Fruit fly (Drosophila melanogaster) whole organism, embryonic: Measurements from ENCODE around the gene Hex-t2.
A peak's percentile ranks its signal among the peaks of the same experiment; 100 is the strongest.

Source experiments
- ATbp ChIP-seq: fragments of 200-800 bp; sonication (Bioruptor generic); optimal IDR thresholded peaks from 2 replicates; lab custom pipeline; 2017; ENCODE audit warnings: missing biosample characterization, mild to moderate bottlenecking, missing genetic modification characterization, missing genetic modification reagents
- Atf-2 ChIP-seq: fragments of 200-800 bp; sonication (Bioruptor generic); optimal IDR thresholded peaks from 2 replicates; lab custom pipeline; 2016; ENCODE audit warnings: missing biosample characterization, missing genetic modification characterization
- CG10366 ChIP-seq: fragments of 200-800 bp; sonication (Bioruptor generic); IDR thresholded peaks from 2 replicates; pipeline ENCODE4 v1.3.6; 2022; ENCODE audit warnings: missing biosample characterization, missing genetic modification characterization
- CG11723 ChIP-seq: fragments of 200-800 bp; sonication (Bioruptor generic); optimal IDR thresholded peaks from 2 replicates; lab custom pipeline; 2017; ENCODE audit warnings: missing biosample characterization, mild to moderate bottlenecking, missing genetic modification characterization
- CG12744 ChIP-seq: fragments of 200-800 bp; sonication (Bioruptor generic); optimal IDR thresholded peaks from 2 replicates; lab custom pipeline; 2016; ENCODE audit warnings: missing biosample characterization, missing genetic modification characterization
- CG13123 ChIP-seq: fragments of 200-800 bp; sonication (Bioruptor generic); optimal IDR thresholded peaks from 2 replicates; lab custom pipeline; 2016; ENCODE audit warnings: missing biosample characterization, missing genetic modification characterization
- CG14050 ChIP-seq: fragments of 200-800 bp; sonication (Bioruptor generic); IDR thresholded peaks from 3 replicates; pipeline ENCODE4 v1.3.6; 2022; ENCODE audit warnings: missing biosample characterization, missing genetic modification characterization
- CG1647 ChIP-seq: fragments of 200-800 bp; sonication (Bioruptor generic); optimal IDR thresholded peaks from 3 replicates; lab custom pipeline; 2016; ENCODE audit warnings: missing biosample characterization, missing genetic modification characterization
- CG17359 ChIP-seq: fragments of 200-800 bp; sonication (Bioruptor generic); optimal IDR thresholded peaks from 3 replicates; lab custom pipeline; 2018; ENCODE audit warnings: missing biosample characterization, mild to moderate bottlenecking, missing genetic modification characterization, moderate library complexity
- CG18262 ChIP-seq: fragments of 200-800 bp; optimal IDR thresholded peaks from 3 replicates; lab custom pipeline; 2019; ENCODE audit warnings: missing biosample characterization, mild to moderate bottlenecking, missing genetic modification characterization, moderate library complexity
- CG2129 ChIP-seq: fragments of 200-800 bp; sonication (Bioruptor generic); IDR thresholded peaks from 2 replicates; pipeline ENCODE4 v1.3.6; 2022; ENCODE audit warnings: missing biosample characterization, missing genetic modification characterization; ENCODE audit not compliant: partially characterized antibody
- CG2202 ChIP-seq: fragments of 200-800 bp; sonication (Bioruptor generic); optimal IDR thresholded peaks from 2 replicates; lab custom pipeline; 2018; ENCODE audit warnings: missing biosample characterization, mild to moderate bottlenecking, missing genetic modification characterization
- CG2678 ChIP-seq: fragments of 200-800 bp; sonication (Bioruptor generic); optimal IDR thresholded peaks from 3 replicates; lab custom pipeline; 2019; ENCODE audit warnings: missing biosample characterization, mild to moderate bottlenecking, missing genetic modification characterization, moderate library complexity
- CG2712 ChIP-seq: fragments of 200-800 bp; optimal IDR thresholded peaks from 3 replicates; lab custom pipeline; 2019; ENCODE audit warnings: missing biosample characterization, mild to moderate bottlenecking, missing genetic modification characterization, moderate library complexity
- CG34224 ChIP-seq: fragments of 200-800 bp; sonication (Bioruptor generic); IDR thresholded peaks from 3 replicates; pipeline ENCODE4 v1.3.6; 2022; ENCODE audit warnings: missing biosample characterization, missing genetic modification characterization; ENCODE audit not compliant: partially characterized antibody
- CG4360 ChIP-seq: fragments of 200-800 bp; sonication (Bioruptor generic); IDR thresholded peaks from 2 replicates; pipeline ENCODE4 v1.3.6; 2022; ENCODE audit warnings: missing biosample characterization, missing genetic modification characterization
- CG4854 ChIP-seq: fragments of 200-800 bp; sonication (Bioruptor generic); optimal IDR thresholded peaks from 2 replicates; lab custom pipeline; 2016; ENCODE audit warnings: missing biosample characterization, missing genetic modification characterization, inconsistent platforms
- CG5180 ChIP-seq: fragments of 200-800 bp; sonication (Bioruptor generic); optimal IDR thresholded peaks from 3 replicates; lab custom pipeline; 2017; ENCODE audit warnings: missing biosample characterization, missing genetic modification characterization, mild to moderate bottlenecking, moderate library complexity, missing genetic modification reagents
- CG6854 ChIP-seq: fragments of 200-800 bp; sonication (Bioruptor generic); optimal IDR thresholded peaks from 3 replicates; lab custom pipeline; 2017; ENCODE audit warnings: missing biosample characterization, mild to moderate bottlenecking, missing genetic modification characterization
- CG7745 ChIP-seq: fragments of 200-800 bp; sonication (Bioruptor generic); optimal IDR thresholded peaks from 2 replicates; lab custom pipeline; 2018; ENCODE audit warnings: missing biosample characterization, mild to moderate bottlenecking, missing genetic modification characterization, moderate library complexity
- CG9817 ChIP-seq: fragments of 200-800 bp; sonication (Bioruptor generic); optimal IDR thresholded peaks from 2 replicates; lab custom pipeline; 2018; ENCODE audit warnings: missing biosample characterization, mild to moderate bottlenecking, missing genetic modification characterization, moderate library complexity
- D ChIP-seq, 2 experiments: fragments of 200-800 bp in 1 of 2; fragments of >200 bp in 1 of 2; sonication (Bioruptor generic) in 1 of 2; optimal IDR thresholded peaks; 2 replicates in 1 of 2; 3 replicates in 1 of 2; lab custom pipeline; 2017; ENCODE audit warnings: mild to moderate bottlenecking in 1 of 2, missing biosample characterization in 1 of 2, missing genetic modification characterization in 1 of 2, missing genetic modification reagents in 1 of 2
- D19B ChIP-seq: fragments of 200-800 bp; sonication (Bioruptor generic); optimal IDR thresholded peaks from 2 replicates; lab custom pipeline; 2017; ENCODE audit warnings: missing biosample characterization, mild to moderate bottlenecking, missing genetic modification characterization
- Doc3 ChIP-seq: fragments of 200-800 bp; sonication (Bioruptor generic); IDR thresholded peaks from 3 replicates; pipeline ENCODE4 v1.3.6; 2022; ENCODE audit warnings: missing biosample characterization, missing genetic modification characterization; ENCODE audit not compliant: partially characterized antibody
- Elba2 ChIP-seq: fragments of 200-800 bp; sonication (Bioruptor generic); optimal IDR thresholded peaks from 3 replicates; lab custom pipeline; 2016; ENCODE audit warnings: missing biosample characterization, missing genetic modification characterization
- Fer1 ChIP-seq: fragments of 200-800 bp; sonication (Bioruptor generic); optimal IDR thresholded peaks from 2 replicates; lab custom pipeline; 2017; ENCODE audit warnings: missing biosample characterization, mild to moderate bottlenecking, missing genetic modification characterization
- HLH54F ChIP-seq: fragments of 200-800 bp; sonication (Bioruptor generic); optimal IDR thresholded peaks from 3 replicates; lab custom pipeline; 2016; ENCODE audit warnings: missing biosample characterization, missing genetic modification characterization
- Lim3 ChIP-seq: fragments of 200-800 bp; sonication (Bioruptor generic); IDR thresholded peaks from 2 replicates; pipeline ENCODE4 v1.3.6; 2022; ENCODE audit warnings: missing biosample characterization, missing genetic modification characterization
- Med ChIP-seq: fragments of 200-800 bp; sonication (Bioruptor generic); peaks from one replicate; lab custom pipeline; 2016; ENCODE audit warnings: missing biosample characterization, missing genetic modification characterization, mild to moderate bottlenecking, inconsistent platforms, moderate library complexity
- NC2β ChIP-seq: fragments of 200-800 bp; sonication (Bioruptor generic); optimal IDR thresholded peaks from 2 replicates; lab custom pipeline; 2016; ENCODE audit warnings: missing biosample characterization, missing genetic modification characterization
- PHDP ChIP-seq: fragments of 200-800 bp; sonication (Bioruptor generic); optimal IDR thresholded peaks from 3 replicates; lab custom pipeline; 2018; ENCODE audit warnings: missing biosample characterization, mild to moderate bottlenecking, missing genetic modification characterization, moderate library complexity
- Rfx ChIP-seq: fragments of 200-800 bp; sonication (Bioruptor generic); IDR thresholded peaks from 2 replicates; pipeline ENCODE4 v1.3.6; 2022; ENCODE audit warnings: missing biosample characterization, missing genetic modification characterization
- Sry-δ ChIP-seq: fragments of 200-800 bp; sonication (Bioruptor generic); optimal IDR thresholded peaks from 2 replicates; lab custom pipeline; 2016; ENCODE audit warnings: missing biosample characterization, missing genetic modification characterization
- Xrp1 ChIP-seq: fragments of 200-800 bp; sonication (Bioruptor generic); IDR thresholded peaks from 2 replicates; pipeline ENCODE4 v1.3.6; 2022; ENCODE audit warnings: missing biosample characterization, missing genetic modification characterization
- aop ChIP-seq: fragments of 200-800 bp; sonication (Bioruptor generic); IDR thresholded peaks from 2 replicates; pipeline ENCODE4 v1.3.6; 2022; ENCODE audit warnings: missing biosample characterization, missing genetic modification characterization
- cad ChIP-seq: fragments of >200 bp; optimal IDR thresholded peaks from 2 replicates; lab custom pipeline; 2017; ENCODE audit warnings: missing biosample characterization, missing genetic modification characterization
- da ChIP-seq: fragments of 200-800 bp; sonication (Bioruptor generic); optimal IDR thresholded peaks from 2 replicates; lab custom pipeline; 2016; ENCODE audit warnings: missing biosample characterization, missing genetic modification characterization
- dpn ChIP-seq, 2 experiments: fragments of 200-800 bp; sonication (Bioruptor generic); optimal IDR thresholded peaks; 3 replicates each; lab custom pipeline; 2016; ENCODE audit warnings: missing biosample characterization in 2 of 2, missing genetic modification characterization in 2 of 2
- ewg ChIP-seq: fragments of 200-800 bp; sonication (Bioruptor generic); optimal IDR thresholded peaks from 3 replicates; lab custom pipeline; 2017; ENCODE audit warnings: mild to moderate bottlenecking, missing biosample characterization, missing genetic modification reagents, missing genetic modification characterization
- fd64A ChIP-seq: fragments of 200-800 bp; sonication (Bioruptor generic); optimal IDR thresholded peaks from 3 replicates; lab custom pipeline; 2018; ENCODE audit warnings: missing biosample characterization, mild to moderate bottlenecking, missing genetic modification characterization
- gcm ChIP-seq: fragments of 200-800 bp; sonication (Bioruptor generic); optimal IDR thresholded peaks from 2 replicates; lab custom pipeline; 2019; ENCODE audit warnings: missing biosample characterization, mild to moderate bottlenecking, missing genetic modification characterization, moderate library complexity
- gsb ChIP-seq: fragments of 200-800 bp; sonication (Bioruptor generic); IDR thresholded peaks from 2 replicates; pipeline ENCODE4 v1.3.6; 2022; ENCODE audit warnings: missing biosample characterization, missing genetic modification characterization
- mld ChIP-seq: fragments of 200-800 bp; sonication (Bioruptor generic); IDR thresholded peaks from 3 replicates; pipeline ENCODE4 v1.3.6; 2022; ENCODE audit warnings: missing biosample characterization, missing genetic modification characterization; ENCODE audit not compliant: partially characterized antibody
- pho ChIP-seq: fragments of 200-800 bp; sonication (Bioruptor generic); optimal IDR thresholded peaks from 2 replicates; lab custom pipeline; 2016; ENCODE audit warnings: missing biosample characterization, missing genetic modification characterization
- so ChIP-seq: fragments of 200-800 bp; sonication (Bioruptor generic); IDR thresholded peaks from 3 replicates; pipeline ENCODE4 v1.3.6; 2022; ENCODE audit warnings: missing biosample characterization, missing genetic modification characterization
- sr ChIP-seq: fragments of 200-800 bp; sonication (Bioruptor generic); IDR thresholded peaks from 3 replicates; pipeline ENCODE4 v1.3.6; 2022; ENCODE audit warnings: missing biosample characterization, missing genetic modification characterization
- stc ChIP-seq: fragments of 200-800 bp; sonication (Bioruptor generic); IDR thresholded peaks from 2 replicates; pipeline ENCODE4 v1.3.6; 2022; ENCODE audit warnings: missing biosample characterization, missing genetic modification characterization
- zfh1 ChIP-seq: fragments of 200-800 bp; sonication (Bioruptor generic); IDR thresholded peaks from 3 replicates; pipeline ENCODE4 v1.3.6; 2022; ENCODE audit warnings: missing biosample characterization, missing genetic modification characterization

Hex-t2 gene

DNA sequence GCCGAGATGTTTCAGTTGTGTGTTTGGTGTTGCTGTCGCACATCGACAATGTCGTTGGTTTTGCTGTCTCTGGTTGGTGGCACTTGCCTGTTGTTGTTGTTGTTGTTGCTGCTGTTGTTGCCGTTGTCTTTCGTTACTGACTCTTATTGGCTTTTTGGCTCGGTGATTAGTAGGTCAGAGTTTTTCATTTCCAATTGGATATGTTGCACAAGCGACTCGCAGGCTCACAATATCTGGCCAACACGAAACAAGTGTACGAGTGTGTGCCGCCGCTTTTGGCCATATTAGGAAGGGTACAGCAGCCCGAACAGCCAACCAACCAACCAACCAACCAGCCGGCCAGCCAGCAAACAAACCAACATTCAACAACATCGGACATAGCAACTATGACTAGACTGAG lies 16.7 kb upstream of the Hex-t2 start:
- no peak for TF ChIP-seq HLH54F (GFP tag; lab: Kevin White, UChicago)
- no peak for TF ChIP-seq Fer1
- no peak for TF ChIP-seq Med
- peak; percentile 91 for TF ChIP-seq Elba2 (GFP tag; lab: Kevin White, UChicago)
- TF ChIP-seq fd64A (GFP tag; lab: Kevin White, UChicago): no peak
- TF ChIP-seq Lim3 (GFP tag; lab: Robert Waterston, UW): no peak
- TF ChIP-seq pho (GFP tag; lab: Kevin White, UChicago): no peak
- TF ChIP-seq CG13123 (GFP tag; lab: Kevin White, UChicago): no peak
- 0 out of 2 replicates have a peak, but pooled peaks have one; percentile 16 for TF ChIP-seq CG4360 (GFP tag; lab: Robert Waterston, UW)

DNA sequence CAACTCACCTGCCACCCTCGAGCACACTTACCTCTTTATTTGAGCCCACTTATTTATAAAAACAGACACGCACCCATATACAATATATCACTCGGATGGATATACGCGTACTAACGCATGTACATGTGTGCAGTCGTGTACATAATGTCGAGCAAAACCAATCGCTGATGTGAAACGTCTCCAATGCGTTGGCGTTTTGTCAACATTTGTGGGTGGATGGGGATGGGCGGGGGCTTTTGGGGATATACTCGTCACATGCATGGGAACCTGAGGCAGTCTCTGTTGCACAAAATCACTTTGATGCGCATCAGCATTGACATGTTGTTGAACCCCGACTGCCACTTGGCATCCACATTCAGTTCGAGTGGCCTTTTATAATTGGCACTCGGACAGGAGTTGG lies 14.5 kb upstream of the Hex-t2 start:
- TF ChIP-seq D19B (GFP tag; lab: Kevin White, UChicago) (no peak), sr (GFP tag; lab: Robert Waterston, UW) (peak; percentile 91)
- TF ChIP-seq, all 482 proteins: peak for 1

DNA sequence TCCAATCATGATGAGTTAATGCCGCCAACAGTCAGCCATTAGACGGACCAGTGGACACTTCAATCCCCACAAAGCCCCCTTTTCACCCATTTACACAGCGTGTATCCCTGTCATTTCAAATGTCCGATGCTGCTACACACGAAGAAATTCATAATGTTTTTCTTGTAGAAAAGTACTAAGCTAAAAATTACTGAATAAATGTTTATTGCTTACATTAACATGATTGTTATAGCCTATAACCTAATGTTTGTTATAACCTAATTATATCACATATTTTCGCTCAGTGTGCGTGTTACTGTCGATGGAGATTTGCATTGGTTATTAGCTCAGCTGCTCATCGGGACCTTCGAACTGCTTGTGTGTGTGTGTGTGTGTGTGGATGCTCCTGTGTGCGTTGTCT lies 13.9 kb upstream of the Hex-t2 start:
- no peak for TF ChIP-seq NC2β (GFP tag; lab: Kevin White, UChicago)
- peak; percentile 45 for TF ChIP-seq PHDP (tag; lab: Kevin White, UChicago)
- TF ChIP-seq CG11723 (GFP tag; lab: Kevin White, UChicago): no peak
- no peak for TF ChIP-seq Doc3
- TF ChIP-seq gsb (GFP tag; lab: Robert Waterston, UW): no peak
- TF ChIP-seq zfh1 (GFP tag; lab: Robert Waterston, UW): 0 out of 3 replicates have a peak, but pooled peaks have one; percentile 41
- no peak for TF ChIP-seq so (GFP tag; lab: Robert Waterston, UW)
- TF ChIP-seq CG1647: no peak
- TF ChIP-seq CG5180 (GFP tag; lab: Kevin White, UChicago): no peak
- TF ChIP-seq stc (GFP tag; lab: Robert Waterston, UW): peak; percentile 63
- TF ChIP-seq Xrp1 (GFP tag; lab: Robert Waterston, UW): peak; percentile 45; the same call in 1 of the 2 replicates
- no peak for TF ChIP-seq cad (GFP tag; lab: Kevin White, UChicago)
- TF ChIP-seq gcm: no peak
- no peak for TF ChIP-seq CG9817 (tag; lab: Kevin White, UChicago)
- TF ChIP-seq CG2678: peak; percentile 55
- no peak for TF ChIP-seq CG34224
- TF ChIP-seq CG2202 (tag; lab: Kevin White, UChicago): no peak
- TF ChIP-seq Atf-2: no peak
- no peak for TF ChIP-seq ewg (GFP tag; lab: Kevin White, UChicago)
- TF ChIP-seq CG18262 (tag; lab: Kevin White, UChicago): peak; percentile 39
- TF ChIP-seq Sry-δ: no peak
- no peak for TF ChIP-seq D (optimal IDR thresholded peaks at IDR 0.05; lab: Kevin White, UChicago)
- TF ChIP-seq D (GFP tag; optimal IDR thresholded peaks at IDR 0.05; lab: Kevin White, UChicago): no peak
- TF ChIP-seq CG7745 (tag; lab: Kevin White, UChicago): no peak
- no peak; the same call in 2 of the 3 replicates for TF ChIP-seq CG14050 (GFP tag; lab: Robert Waterston, UW)
- peak; percentile 67 for TF ChIP-seq CG10366
- no peak for TF ChIP-seq CG6854 (GFP tag; lab: Kevin White, UChicago)
- TF ChIP-seq CG17359: peak; percentile 65
- TF ChIP-seq CG4854 (GFP tag; lab: Kevin White, UChicago): no peak
- no peak for TF ChIP-seq CG12744 (GFP tag; lab: Kevin White, UChicago)
- TF ChIP-seq dpn (GFP tag; optimal IDR thresholded peaks at IDR 0.05; lab: Kevin White, UChicago): peak; percentile 42 to 53
- TF ChIP-seq ATbp (GFP tag; lab: Kevin White, UChicago): peak; percentile 38
- no peak; the same call in 1 of the 2 replicates for TF ChIP-seq Rfx (GFP tag; lab: Robert Waterston, UW)
- TF ChIP-seq da (GFP tag; lab: Kevin White, UChicago): peak; percentile 8
- no peak for TF ChIP-seq aop
- TF ChIP-seq mld (GFP tag; lab: Robert Waterston, UW): no peak
- no peak for TF ChIP-seq CG2129 (GFP tag; lab: Robert Waterston, UW)
- TF ChIP-seq CG2712 (tag; lab: Kevin White, UChicago): peak; percentile 45
